Worm (Caenorhabditis elegans) whole organism, L4 larva: ENCODE measurements around the gene fbxa-81.

ENCODE experiments used
- F10B5.3 ChIP-seq: sonication (generic microtip); optimal IDR thresholded peaks from 2 replicates; lab custom pipeline; 2016; ENCODE audit warnings: mild to moderate bottlenecking, missing genetic modification characterization, missing compliant biosample characterization
- F26F4.8 ChIP-seq: fragments of 200-800 bp; sonication (Bioruptor generic); conservative IDR thresholded peaks from 2 replicates; pipeline ENCODE4 v1.3.6; 2022; ENCODE audit warnings: missing genetic modification characterization, missing compliant biosample characterization
- F44E2.7 ChIP-seq: fragments of 200-800 bp; sonication (Bioruptor generic); IDR thresholded peaks from 2 replicates; pipeline ENCODE4 v2.1.2; 2022; ENCODE audit warnings: missing genetic modification characterization, missing compliant biosample characterization
- R02D3.7 ChIP-seq: fragments of 150-350 bp; sonication (generic microtip); optimal IDR thresholded peaks from 3 replicates; lab custom pipeline; 2014; ENCODE audit warnings: missing biosample characterization, missing genetic modification characterization
- T26A8.4 ChIP-seq: fragments of 200-800 bp; sonication (Bioruptor generic); IDR thresholded peaks from 2 replicates; pipeline ENCODE4 v1.3.6; 2022; ENCODE audit warnings: missing genetic modification characterization, missing compliant biosample characterization
- Y48G9A.11 ChIP-seq: fragments of 200-800 bp; sonication (Bioruptor generic); IDR thresholded peaks from 2 replicates; pipeline ENCODE4 v1.3.6; 2022; ENCODE audit warnings: missing genetic modification reagents, missing genetic modification characterization, missing compliant biosample characterization
- aha-1 ChIP-seq: fragments of 150-350 bp; peaks from one replicate; lab custom pipeline; 2014; ENCODE audit warnings: missing biosample characterization, missing genetic modification characterization
- arid-1 ChIP-seq: fragments of 200-800 bp; sonication (Bioruptor generic); conservative IDR thresholded peaks from 2 replicates; pipeline ENCODE4 v1.3.6; 2022; ENCODE audit warnings: missing genetic modification reagents, missing genetic modification characterization, missing compliant biosample characterization
- ceh-62 ChIP-seq: sonication (generic microtip); optimal IDR thresholded peaks from 2 replicates; lab custom pipeline; 2017; ENCODE audit warnings: missing biosample characterization, missing genetic modification characterization
- ctbp-1 ChIP-seq: fragments of 200-800 bp; sonication (Bioruptor generic); IDR thresholded peaks from 2 replicates; pipeline ENCODE4 v1.3.6; 2022; ENCODE audit warnings: missing genetic modification reagents, missing genetic modification characterization, missing compliant biosample characterization
- daf-12 ChIP-seq: fragments of 150-350 bp; optimal IDR thresholded peaks from 2 replicates; lab custom pipeline; 2014; ENCODE audit warnings: missing biosample characterization, missing genetic modification reagents, missing genetic modification characterization
- daf-16 ChIP-seq, 3 experiments: sonication (generic microtip); optimal IDR thresholded peaks; 2 replicates each; lab custom pipeline; 2016 to 2017; ENCODE audit warnings: missing genetic modification characterization in 3 of 3, missing genetic modification reagents in 3 of 3, mild to moderate bottlenecking in 2 of 3, missing compliant biosample characterization in 2 of 3, missing biosample characterization in 1 of 3, moderate library complexity in 1 of 3
- dmd-6 ChIP-seq: fragments of 200-800 bp; sonication (Bioruptor generic); IDR thresholded peaks from 2 replicates; pipeline ENCODE4 v1.3.6; 2022; ENCODE audit warnings: missing genetic modification reagents, missing genetic modification characterization, missing compliant biosample characterization
- egl-27 ChIP-seq: sonication (generic microtip); optimal IDR thresholded peaks from 3 replicates; lab custom pipeline; 2017; ENCODE audit warnings: missing biosample characterization, missing genetic modification reagents, missing genetic modification characterization
- fkh-10 ChIP-seq: fragments of 150-350 bp; optimal IDR thresholded peaks from 2 replicates; lab custom pipeline; 2014; ENCODE audit warnings: missing biosample characterization, missing genetic modification reagents, missing genetic modification characterization
- hif-1 ChIP-seq, 2 experiments: sonication (generic microtip); optimal IDR thresholded peaks; 2 replicates each; lab custom pipeline; 2016 to 2017; ENCODE audit warnings: missing compliant biosample characterization in 2 of 2, missing genetic modification characterization in 2 of 2, missing genetic modification reagents in 2 of 2, missing genotype in 2 of 2, mild to moderate bottlenecking in 1 of 2
- hlh-11 ChIP-seq: fragments of 200-800 bp; sonication (Bioruptor generic); optimal IDR thresholded peaks from 2 replicates; lab custom pipeline; 2018; ENCODE audit warnings: mild to moderate bottlenecking, missing genetic modification characterization, missing compliant biosample characterization
- hlh-30 ChIP-seq: sonication (generic microtip); optimal IDR thresholded peaks from 2 replicates; lab custom pipeline; 2017; ENCODE audit warnings: antibody characterized with exemption, mild to moderate bottlenecking, missing genetic modification characterization, missing compliant biosample characterization; ENCODE audit not compliant: insufficient read depth
- lin-13 ChIP-seq: fragments of 150-350 bp; optimal IDR thresholded peaks from 2 replicates; lab custom pipeline; 2014; ENCODE audit warnings: missing biosample characterization, missing genetic modification reagents, missing genetic modification characterization
- lin-38 ChIP-seq: fragments of 200-800 bp; sonication (Bioruptor generic); IDR thresholded peaks from 2 replicates; pipeline ENCODE4 v1.3.6; 2022; ENCODE audit warnings: missing genetic modification reagents, missing genetic modification characterization, missing compliant biosample characterization
- lir-3 ChIP-seq: sonication (generic microtip); optimal IDR thresholded peaks from 2 replicates; lab custom pipeline; 2016; ENCODE audit warnings: mild to moderate bottlenecking, missing genetic modification characterization, missing compliant biosample characterization
- lsy-2 ChIP-seq, 2 experiments: fragments of 150-350 bp in 1 of 2; sonication (generic microtip) in 1 of 2; optimal IDR thresholded peaks; 2 replicates each; lab custom pipeline; 2014 to 2017; ENCODE audit warnings: missing biosample characterization in 2 of 2, missing genetic modification characterization in 2 of 2
- madf-9 ChIP-seq: fragments of 200-800 bp; sonication (Bioruptor generic); conservative IDR thresholded peaks from 2 replicates; pipeline ENCODE4 v1.3.6; 2022; ENCODE audit warnings: missing genetic modification reagents, missing genetic modification characterization, missing compliant biosample characterization
- mdl-1 ChIP-seq, 2 experiments: fragments of 150-350 bp in 1 of 2; sonication (generic microtip) in 1 of 2; optimal IDR thresholded peaks; 2 replicates each; lab custom pipeline; 2014 to 2017; ENCODE audit warnings: missing biosample characterization in 2 of 2, missing genetic modification characterization in 2 of 2
- nhr-25 ChIP-seq: sonication (generic microtip); optimal IDR thresholded peaks from 2 replicates; lab custom pipeline; 2017; ENCODE audit warnings: missing genetic modification characterization, mild to moderate bottlenecking, missing compliant biosample characterization, antibody characterized with exemption, moderate library complexity, borderline replicate concordance; ENCODE audit not compliant: insufficient read depth
- nhr-28 ChIP-seq: fragments of 150-350 bp; optimal IDR thresholded peaks from 2 replicates; lab custom pipeline; 2014; ENCODE audit warnings: missing biosample characterization, missing genetic modification characterization
- nhr-48 ChIP-seq: sonication (generic microtip); optimal IDR thresholded peaks from 2 replicates; lab custom pipeline; 2016; ENCODE audit warnings: mild to moderate bottlenecking, missing genetic modification characterization, missing compliant biosample characterization
- nhr-76 ChIP-seq: fragments of 150-350 bp; optimal IDR thresholded peaks from 2 replicates; lab custom pipeline; 2014; ENCODE audit warnings: missing biosample characterization, missing genetic modification characterization
- pqm-1 ChIP-seq: sonication (generic microtip); optimal IDR thresholded peaks from 2 replicates; lab custom pipeline; 2017; ENCODE audit warnings: missing biosample characterization, missing genetic modification characterization
- rbr-2 ChIP-seq: sonication (generic microtip); optimal IDR thresholded peaks from 2 replicates; lab custom pipeline; 2016; ENCODE audit warnings: missing genotype, missing genetic modification characterization, missing compliant biosample characterization
- saeg-2 ChIP-seq: fragments of 200-800 bp; sonication (Bioruptor generic); IDR thresholded peaks from 2 replicates; pipeline ENCODE4 v1.3.6; 2022; ENCODE audit warnings: missing genetic modification reagents, missing genetic modification characterization, missing compliant biosample characterization
- set-16 ChIP-seq: fragments of 200-800 bp; sonication (Bioruptor generic); IDR thresholded peaks from 2 replicates; pipeline ENCODE4 v1.3.6; 2022; ENCODE audit warnings: missing genetic modification reagents, missing genetic modification characterization, missing compliant biosample characterization
- snpc-1.2 ChIP-seq: fragments of 200-800 bp; sonication (Bioruptor generic); IDR thresholded peaks from 2 replicates; pipeline ENCODE4 v1.3.6; 2022; ENCODE audit warnings: missing genetic modification reagents, missing genetic modification characterization, missing compliant biosample characterization
- snpc-4 ChIP-seq: fragments of 150-350 bp; optimal IDR thresholded peaks from 2 replicates; lab custom pipeline; 2014; ENCODE audit warnings: missing biosample characterization, missing genetic modification characterization
- tra-1 ChIP-seq: fragments of 200-800 bp; sonication (Bioruptor generic); IDR thresholded peaks from 2 replicates; pipeline ENCODE4 v1.3.6; 2022; ENCODE audit warnings: missing genetic modification reagents, missing genetic modification characterization, missing compliant biosample characterization
- unc-62 ChIP-seq, 3 experiments: fragments of 150-350 bp in 1 of 3; sonication (generic microtip); optimal IDR thresholded peaks in 2 of 3; peaks in 1 of 3; 1 replicate in 1 of 3; 2 replicates in 2 of 3; lab custom pipeline; 2014 to 2017; ENCODE audit warnings: missing biosample characterization in 3 of 3, missing genetic modification characterization in 3 of 3, missing genetic modification reagents in 3 of 3, missing genotype in 1 of 3
- zfp-3 ChIP-seq: fragments of 200-800 bp; sonication (Bioruptor generic); conservative IDR thresholded peaks from 2 replicates; pipeline ENCODE4 v1.3.6; 2022; ENCODE audit warnings: missing genetic modification reagents, missing genetic modification characterization, missing compliant biosample characterization

fbxa-81 gene

DNA sequence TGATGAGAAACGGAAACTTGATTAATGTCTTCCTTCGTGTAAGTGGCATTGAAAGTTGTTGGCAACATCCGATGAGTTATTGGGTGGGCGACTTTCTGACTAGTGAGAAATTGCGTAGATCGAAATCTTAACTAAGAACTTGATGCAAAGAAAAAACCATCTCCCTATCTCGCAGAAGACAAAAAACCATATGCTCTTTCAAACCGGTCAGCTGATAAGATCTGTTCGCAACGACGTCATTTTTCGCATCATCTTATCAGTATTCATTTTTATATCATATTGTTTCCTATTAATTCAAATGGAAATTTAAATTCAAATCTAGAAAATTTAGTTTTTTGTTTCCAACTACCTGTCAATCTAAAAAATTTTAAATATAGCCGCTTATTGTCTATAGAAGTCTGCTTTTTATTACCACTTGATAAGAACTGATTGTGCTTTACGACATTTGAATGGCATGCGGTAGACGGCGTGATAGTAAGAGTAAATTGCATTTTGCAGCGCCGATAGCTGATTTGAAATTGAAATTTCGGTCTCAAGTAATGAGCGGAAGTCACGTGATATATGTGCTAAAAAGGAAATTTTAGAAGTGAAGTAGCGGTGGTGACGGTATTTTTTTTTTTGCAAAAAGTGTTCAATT lies 41.4 kb downstream of the fbxa-81 start (continued):
- TF ChIP-seq nhr-76 (tag; lab: Kevin White, UChicago), result no peak
- TF ChIP-seq dmd-6, result peak; percentile 99
- TF ChIP-seq pqm-1 (tag; lab: Kevin White, UChicago), result peak; percentile 69
- peak; percentile 34; the same call in 1 of the 2 replicates for TF ChIP-seq lin-38 (GFP tag; lab: Robert Waterston, UW)
- no peak for TF ChIP-seq Y48G9A.11
- no peak for TF ChIP-seq ceh-62

DNA sequence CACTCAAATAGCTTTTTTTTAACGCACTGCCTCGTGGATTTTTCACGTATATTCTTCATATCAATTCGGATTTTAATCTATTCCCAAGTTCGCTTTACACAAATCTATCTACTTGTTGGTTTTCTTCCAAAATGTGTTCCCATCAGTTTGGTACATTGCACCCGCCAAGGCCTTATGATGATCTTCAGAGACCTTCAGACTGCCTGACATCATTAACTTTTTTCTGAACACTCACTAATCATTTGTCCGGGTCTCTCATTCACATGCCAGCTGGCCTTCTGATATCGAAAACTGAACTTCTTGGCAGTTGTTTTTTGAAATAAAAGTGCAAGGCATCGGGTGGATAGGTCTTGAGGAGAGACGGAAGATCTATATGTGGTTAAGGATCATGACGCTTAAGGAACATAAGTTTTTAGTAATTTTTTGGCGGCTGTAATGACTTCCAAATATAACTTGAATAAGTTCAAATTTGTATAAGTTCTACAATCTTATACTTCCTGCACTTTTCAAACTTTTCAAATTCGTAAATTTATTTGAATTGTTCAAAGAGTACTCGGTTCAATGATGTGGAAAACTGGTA lies 42.0 kb downstream of the fbxa-81 start:
- peak in 1 of 2 experiments; percentile 97 for TF ChIP-seq unc-62 (GFP tag; optimal IDR thresholded peaks at IDR 0.05 in 1 of 2; lab: Kevin White, UChicago)
- no peak for TF ChIP-seq unc-62 (tag; optimal IDR thresholded peaks at IDR 0.05; lab: Kevin White, UChicago)
- peak; percentile 41 for TF ChIP-seq dmd-6
- TF ChIP-seq snpc-4, result no peak
- peak; percentile 90 for TF ChIP-seq aha-1 (tag; lab: Kevin White, UChicago)
- TF ChIP-seq hlh-30 (tag; lab: Kevin White, UChicago), result peak; percentile 86
- peak; percentile 4 for TF ChIP-seq nhr-48 (tag; lab: Kevin White, UChicago)
- TF ChIP-seq zfp-3 (GFP tag; lab: Robert Waterston, UW), result no peak
- peak in 1 of 2 experiments; percentile 27 for TF ChIP-seq lsy-2 (tag; optimal IDR thresholded peaks at IDR 0.05; lab: Kevin White, UChicago)
- no peak for TF ChIP-seq T26A8.4 (GFP tag; lab: Robert Waterston, UW)
- TF ChIP-seq hlh-11 (tag; lab: Kevin White, UChicago), result peak; percentile 11
- TF ChIP-seq tra-1 (GFP tag; lab: Robert Waterston, UW), result peak; percentile 45; the same call in 1 of the 2 replicates
- TF ChIP-seq ctbp-1, result 0 out of 2 replicates have a peak, but pooled peaks have one; percentile 39
- peak; percentile 60 for TF ChIP-seq nhr-28 (tag; lab: Kevin White, UChicago)
- peak in 1 of 2 experiments; percentile 45 for TF ChIP-seq mdl-1 (tag; optimal IDR thresholded peaks at IDR 0.05; lab: Kevin White, UChicago)
- TF ChIP-seq nhr-25 (tag; lab: Kevin White, UChicago), result peak; percentile 8
- no peak for TF ChIP-seq F44E2.7

DNA sequence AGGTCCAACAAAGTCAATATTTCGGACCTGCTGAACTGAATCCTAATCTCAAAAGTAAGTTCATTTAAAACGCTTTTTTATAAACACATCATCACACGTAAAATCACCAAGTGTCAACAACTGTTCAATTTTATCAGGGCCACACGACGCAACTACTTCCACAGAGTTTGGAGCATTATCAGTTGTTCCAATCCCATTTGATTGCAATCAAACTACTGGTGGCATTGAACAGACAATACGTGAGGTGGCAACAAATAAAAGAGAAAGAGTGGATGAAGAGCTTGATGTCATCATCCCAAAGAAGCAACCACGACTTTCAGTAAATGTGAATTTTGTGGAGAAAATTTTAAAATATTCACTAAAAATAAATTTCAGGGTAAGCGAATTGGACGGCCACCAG lies 45.3 kb downstream of the fbxa-81 start:
- no peak for TF ChIP-seq tra-1 (GFP tag; lab: Robert Waterston, UW)
- TF ChIP-seq daf-16 (GFP tag; optimal IDR thresholded peaks at IDR 0.05; lab: Kevin White, UChicago), result peak in 1 of 2 experiments; percentile 1
- peak; percentile 17 for TF ChIP-seq daf-16 (tag; optimal IDR thresholded peaks at IDR 0.05; lab: Kevin White, UChicago)

DNA sequence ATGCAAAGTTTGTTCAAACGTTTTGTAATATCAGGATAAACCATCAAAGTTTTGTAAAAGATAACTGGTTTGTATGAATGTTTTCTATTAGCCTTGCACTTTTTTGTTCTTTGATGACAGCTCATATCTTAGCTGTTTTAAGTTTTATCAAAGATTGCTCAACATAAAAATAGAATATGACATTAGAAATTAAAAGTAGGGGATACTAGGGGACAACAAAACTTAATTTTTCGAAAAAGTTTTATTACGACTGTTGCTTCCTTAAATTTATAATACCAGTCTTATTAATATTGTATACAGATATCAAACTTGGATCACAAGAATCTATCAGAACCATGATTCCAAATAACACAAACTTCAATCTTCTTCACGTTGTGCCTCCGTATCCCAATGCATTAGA lies 46.1 kb downstream of the fbxa-81 start, which contains the start of gene ztf-14:
Gene ztf-14, plus strand, starts transcription at position 301 of the 400 bp plus-strand sequence.
- TF ChIP-seq saeg-2 (GFP tag; lab: Robert Waterston, UW) (no peak), arid-1 (GFP tag; lab: Robert Waterston, UW) (no peak), R02D3.7 (tag; lab: Kevin White, UChicago) (no peak), daf-12 (tag; lab: Kevin White, UChicago) (no peak), hlh-30 (tag; lab: Kevin White, UChicago) (no peak), rbr-2 (tag; lab: Kevin White, UChicago) (no peak), lin-13 (no peak), aha-1 (tag; lab: Kevin White, UChicago) (no peak), snpc-4 (no peak), F26F4.8 (no peak), set-16 (GFP tag; lab: Robert Waterston, UW) (no peak), madf-9 (no peak), egl-27 (tag; lab: Kevin White, UChicago) (no peak), unc-62 (GFP tag; optimal IDR thresholded peaks at IDR 0.05 in 1 of 2; lab: Kevin White, UChicago) (no peak), unc-62 (tag; optimal IDR thresholded peaks at IDR 0.05; lab: Kevin White, UChicago) (no peak), F10B5.3 (tag; lab: Kevin White, UChicago) (no peak), hif-1 (tag; optimal IDR thresholded peaks at IDR 0.05; lab: Kevin White, UChicago) (no peak), lir-3 (tag; lab: Kevin White, UChicago) (no peak), nhr-76 (tag; lab: Kevin White, UChicago) (no peak), snpc-1.2 (GFP tag; lab: Robert Waterston, UW) (no peak), fkh-10 (no peak)
